Worm (Caenorhabditis elegans): Measurements from ENCODE around the gene W03F8.6.
"Not testable (repeated sequence)": the region's sequence is repeated elsewhere in the genome, so short reads cannot be mapped to it uniquely, and the experiment has no call there.

Gene W03F8.6

ce11 chrIV:5224238-5224637, 37.9 kb upstream of the W03F8.6 start, which contains the start of gene Y59E9AL.8:
Gene Y59E9AL.8, minus strand, starts transcription at chrIV:5224338.
- TF ChIP-seq dsc-1 (tag; optimal IDR thresholded peaks at IDR 0.05) (no peak), unc-86 (tag; optimal IDR thresholded peaks at IDR 0.05) (no peak), unc-62 (GFP tag; optimal IDR thresholded peaks at IDR 0.05) (no peak), pag-3 (tag; optimal IDR thresholded peaks at IDR 0.05; ENCODE audit: borderline replicate concordance, insufficient read depth) (no peak), ztf-11 (tag; optimal IDR thresholded peaks at IDR 0.05) (no peak), nhr-77 (tag; optimal IDR thresholded peaks at IDR 0.05) (no peak), C34B4.2 (tag; optimal IDR thresholded peaks at IDR 0.05) (no peak), mep-1 (tag; optimal IDR thresholded peaks at IDR 0.05) (no peak), ceh-63 (GFP tag; optimal IDR thresholded peaks at IDR 0.05) (no peak), dpl-1 (GFP tag; optimal IDR thresholded peaks at IDR 0.05) (no peak), elt-3 (tag; optimal IDR thresholded peaks at IDR 0.05) (no peak), sup-37 (GFP tag; optimal IDR thresholded peaks at IDR 0.05) (no peak), alr-1 (tag; optimal IDR thresholded peaks at IDR 0.05; ENCODE audit: borderline replicate concordance) (no peak)

ce11 chrIV:5221721-5222120, 35.3 kb upstream of the W03F8.6 start:
- no peak for TF ChIP-seq swsn-7 (tag; optimal IDR thresholded peaks at IDR 0.05)
- TF ChIP-seq egl-27 (tag; optimal IDR thresholded peaks at IDR 0.05) = no peak

ce11 chrIV:5218496-5218895, 32.1 kb upstream of the W03F8.6 start, which contains the start of gene nsph-4.2:
Gene nsph-4.2, plus strand, starts transcription at chrIV:5218796.
- not testable (repeated sequence) for TF ChIP-seq zag-1 (tag; optimal IDR thresholded peaks at IDR 0.05); efl-1 (optimal IDR thresholded peaks at IDR 0.05); efl-1 (GFP tag; optimal IDR thresholded peaks at IDR 0.05 in 1 of 2); sox-4 (tag; optimal IDR thresholded peaks at IDR 0.05)

- TF ChIP-seq fos-1 (tag; optimal IDR thresholded peaks at IDR 0.05) (no peak), F16B12.6 (tag; optimal IDR thresholded peaks at IDR 0.05) (no peak), lin-14 (GFP tag; optimal IDR thresholded peaks at IDR 0.05) (peak; percentile 33), elt-3 (tag; optimal IDR thresholded peaks at IDR 0.05) (peak in 2 of 6 experiments; percentile 17 to 22), hpl-2 (GFP tag; optimal IDR thresholded peaks at IDR 0.05) (no peak), blmp-1 (tag; optimal IDR thresholded peaks at IDR 0.05) (peak; percentile 48), ceh-8 (GFP tag; optimal IDR thresholded peaks at IDR 0.05) (no peak)
Measured at ce11 chrIV:5216349-5216748, 30.0 kb upstream of the W03F8.6 start.

- TF ChIP-seq C16A3.4 (tag; optimal IDR thresholded peaks at IDR 0.05) (no peak), swsn-7 (tag; optimal IDR thresholded peaks at IDR 0.05) (no peak), efl-3 (GFP tag; optimal IDR thresholded peaks at IDR 0.05) (no peak), fos-1 (tag; optimal IDR thresholded peaks at IDR 0.05) (no peak), hlh-4 (tag; optimal IDR thresholded peaks at IDR 0.05) (no peak), lir-3 (tag; optimal IDR thresholded peaks at IDR 0.05; ENCODE audit: poor library complexity) (no peak), dpl-1 (GFP tag; optimal IDR thresholded peaks at IDR 0.05) (no peak), isw-1 (GFP tag; IDR thresholded peaks at IDR 0.05) (no peak), hpl-2 (GFP tag; optimal IDR thresholded peaks at IDR 0.05) (no peak), ets-5 (GFP tag; IDR thresholded peaks at IDR 0.05) (no peak), skn-1 (tag; optimal IDR thresholded peaks at IDR 0.05) (no peak)
Measured at ce11 chrIV:5215092-5215491, 28.7 kb upstream of the W03F8.6 start, which contains the start of gene Y59E9AL.4. Gene Y59E9AL.4, minus strand, starts transcription at chrIV:5215192.

ce11 chrIV:5210606-5211005, 24.2 kb upstream of the W03F8.6 start:
- no peak for TF ChIP-seq nhr-76 (tag; optimal IDR thresholded peaks at IDR 0.05)
- TF ChIP-seq nhr-12 (tag; optimal IDR thresholded peaks at IDR 0.05) = no peak
- TF ChIP-seq dsc-1 (tag; optimal IDR thresholded peaks at IDR 0.05) = no peak
- no peak for TF ChIP-seq ceh-88 (GFP tag; IDR thresholded peaks at IDR 0.05)
- TF ChIP-seq C16A3.4 (tag; optimal IDR thresholded peaks at IDR 0.05) = no peak
- TF ChIP-seq ets-5 (GFP tag; IDR thresholded peaks at IDR 0.05) = no peak
- TF ChIP-seq efl-3 (GFP tag; optimal IDR thresholded peaks at IDR 0.05) = no peak
- no peak for TF ChIP-seq lsy-2 (tag; optimal IDR thresholded peaks at IDR 0.05)
- TF ChIP-seq lin-39 (tag; optimal IDR thresholded peaks at IDR 0.05) = no peak
- no peak for TF ChIP-seq fkh-10 (GFP tag; optimal IDR thresholded peaks at IDR 0.05)
- no peak for TF ChIP-seq egl-13 (tag; optimal IDR thresholded peaks at IDR 0.05)
- TF ChIP-seq lin-15B (tag; optimal IDR thresholded peaks at IDR 0.05) = no peak
- no peak for TF ChIP-seq nhr-28 (tag; optimal IDR thresholded peaks at IDR 0.05)
- TF ChIP-seq nhr-90 (tag; optimal IDR thresholded peaks at IDR 0.05; ENCODE audit: poor library complexity) = no peak
- no peak for TF ChIP-seq unc-130 (tag; optimal IDR thresholded peaks at IDR 0.05)
- no peak for TF ChIP-seq hlh-17 (GFP tag; optimal IDR thresholded peaks at IDR 0.05; ENCODE audit: borderline replicate concordance)
